Worm (Caenorhabditis elegans) whole organism, early embryonic: ENCODE measurements around the gene T13C5.3.

ENCODE experiments used
- B0310.2 ChIP-seq: sonication (generic microtip); optimal IDR thresholded peaks from 2 replicates; lab custom pipeline; 2016; ENCODE audit warnings: mild to moderate bottlenecking, missing genetic modification characterization, missing compliant biosample characterization
- F13C5.2 ChIP-seq: sonication (generic microtip); optimal IDR thresholded peaks from 2 replicates; lab custom pipeline; 2017; ENCODE audit warnings: mild to moderate bottlenecking, missing genetic modification characterization, inconsistent platforms, missing compliant biosample characterization
- aly-1 ChIP-seq: sonication (generic microtip); optimal IDR thresholded peaks from 2 replicates; lab custom pipeline; 2016; ENCODE audit warnings: missing genetic modification characterization, missing compliant biosample characterization
- ama-1 ChIP-seq: fragments of 150-350 bp; optimal IDR thresholded peaks from 2 replicates; lab custom pipeline; 2014
- ceh-13 ChIP-seq: fragments of 200-800 bp; sonication (Bioruptor generic); optimal IDR thresholded peaks from 2 replicates; lab custom pipeline; 2018; ENCODE audit warnings: mild to moderate bottlenecking, missing genetic modification characterization, missing compliant biosample characterization
- ceh-36 ChIP-seq: sonication (generic microtip); optimal IDR thresholded peaks from 2 replicates; lab custom pipeline; 2016; ENCODE audit warnings: missing genetic modification characterization, inconsistent platforms, missing compliant biosample characterization
- ets-7 ChIP-seq: sonication (generic microtip); optimal IDR thresholded peaks from 2 replicates; lab custom pipeline; 2016; ENCODE audit warnings: missing genotype, missing genetic modification characterization, missing compliant biosample characterization
- flt-1 ChIP-seq: fragments of 200-800 bp; sonication (Bioruptor generic); IDR thresholded peaks from 2 replicates; pipeline ENCODE4 v1.3.6; 2022; ENCODE audit warnings: missing genetic modification characterization, missing compliant biosample characterization
- hmbx-1 ChIP-seq: sonication (generic microtip); optimal IDR thresholded peaks from 2 replicates; lab custom pipeline; 2016; ENCODE audit warnings: mild to moderate bottlenecking, missing genetic modification characterization, missing compliant biosample characterization
- hmg-4 ChIP-seq: fragments of 200-800 bp; sonication (Bioruptor generic); optimal IDR thresholded peaks from 2 replicates; lab custom pipeline; 2018; ENCODE audit warnings: mild to moderate bottlenecking, missing genetic modification characterization, missing compliant biosample characterization
- hnd-1 ChIP-seq: sonication (generic microtip); optimal IDR thresholded peaks from 2 replicates; lab custom pipeline; 2016; ENCODE audit warnings: missing genetic modification characterization, missing compliant biosample characterization
- pes-1 ChIP-seq: fragments of 200-800 bp; sonication (Bioruptor generic); IDR thresholded peaks from 2 replicates; pipeline ENCODE4 v1.3.6; 2022; ENCODE audit warnings: missing genetic modification reagents, missing genetic modification characterization, missing compliant biosample characterization
- scrt-1 ChIP-seq: fragments of 200-800 bp; sonication (Bioruptor generic); IDR thresholded peaks from 2 replicates; pipeline ENCODE4 v1.3.6; 2022; ENCODE audit warnings: missing genetic modification characterization, missing compliant biosample characterization
- sea-1 ChIP-seq: fragments of 200-800 bp; sonication (Bioruptor generic); conservative IDR thresholded peaks from 2 replicates; pipeline ENCODE4 v1.3.6; 2022; ENCODE audit warnings: missing genetic modification characterization, missing compliant biosample characterization
- tbx-11 ChIP-seq: fragments of 200-800 bp; sonication (Bioruptor generic); IDR thresholded peaks from 2 replicates; pipeline ENCODE4 v1.3.6; 2022; ENCODE audit warnings: missing genetic modification characterization, missing compliant biosample characterization
- tbx-37 ChIP-seq: fragments of 200-800 bp; sonication (Bioruptor generic); conservative IDR thresholded peaks from 2 replicates; pipeline ENCODE4 v1.3.6; 2022; ENCODE audit warnings: missing genetic modification reagents, missing genetic modification characterization, missing compliant biosample characterization
- tra-4 ChIP-seq: sonication (generic microtip); optimal IDR thresholded peaks from 2 replicates; lab custom pipeline; 2017; ENCODE audit warnings: missing genetic modification characterization, missing compliant biosample characterization

T13C5.3 gene

DNA sequence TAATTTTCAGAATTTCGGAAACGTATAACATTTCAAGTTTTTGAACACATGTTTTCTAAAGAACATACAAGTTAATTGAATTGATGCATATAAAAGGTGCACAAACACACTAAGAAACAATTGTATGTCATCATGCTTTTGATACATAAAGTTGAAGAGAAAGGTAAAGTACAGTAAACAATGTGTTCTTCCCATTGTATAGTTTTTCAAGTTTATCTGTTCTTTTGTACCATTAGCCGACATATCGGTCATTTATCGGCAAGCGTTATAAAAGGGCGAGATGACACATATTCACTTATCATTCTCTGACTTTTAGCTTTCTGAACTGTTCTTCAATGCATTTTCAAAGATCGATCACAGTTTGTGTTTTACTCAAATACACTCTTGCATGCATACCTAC is 11.6 kb downstream of the T13C5.3 start, which contains the start of gene T13C5.9:
TSS of gene T13C5.9 (plus strand) at position 301 of the 400 bp plus-strand sequence.
- TF ChIP-seq ceh-13 (GFP tag; lab: Kevin White, UChicago) (no peak), hmg-4 (GFP tag; lab: Kevin White, UChicago) (no peak), flt-1 (no peak), ama-1 (lab: Kevin White, UChicago) (no peak), ets-7 (no peak), B0310.2 (tag; lab: Kevin White, UChicago) (no peak), sea-1 (no peak)

ce11 chrX:6194191-6194724 is 15.9 kb downstream of the T13C5.3 start, which contains the start of gene ceh-54:
Gene ceh-54 (minus strand): TSS chrX:6194241.
- TF ChIP-seq hmbx-1 (tag; lab: Kevin White, UChicago) = no peak
- TF ChIP-seq ets-7 = no peak

DNA sequence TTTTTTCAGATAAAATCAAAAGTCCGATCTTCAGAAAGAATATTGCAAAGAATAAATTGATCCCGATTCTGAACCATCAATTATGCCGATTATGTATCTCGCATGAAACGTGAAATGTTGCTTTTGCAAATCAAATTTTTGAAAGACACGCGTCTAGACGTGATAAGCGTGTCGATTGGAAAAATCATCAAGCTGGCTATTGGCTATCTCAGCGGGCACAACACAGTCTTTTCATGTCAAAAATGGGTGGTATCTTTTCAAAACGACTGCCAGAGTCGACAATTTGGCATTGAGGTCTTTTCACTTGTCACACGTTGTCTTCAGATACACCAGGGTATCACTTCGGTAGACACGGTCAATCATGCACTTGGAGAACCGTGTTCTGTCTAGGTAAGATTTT is 18.3 kb downstream of the T13C5.3 start, which contains the start of gene daf-9:
TSS of gene daf-9 (plus strand) at position 301 of the 400 bp plus-strand sequence.
- no peak for TF ChIP-seq sea-1
- TF ChIP-seq ceh-13 (GFP tag; lab: Kevin White, UChicago) = no peak
- TF ChIP-seq F13C5.2 (tag; lab: Kevin White, UChicago) = no peak
- TF ChIP-seq tbx-11 = no peak
- no peak for TF ChIP-seq ama-1 (lab: Kevin White, UChicago)
- no peak for TF ChIP-seq ets-7
- no peak for TF ChIP-seq ceh-36 (tag; lab: Kevin White, UChicago)
- TF ChIP-seq flt-1 = no peak
- no peak for TF ChIP-seq B0310.2 (tag; lab: Kevin White, UChicago)
- no peak for TF ChIP-seq tbx-37
- no peak for TF ChIP-seq hmg-4 (GFP tag; lab: Kevin White, UChicago)
- TF ChIP-seq pes-1 (GFP tag; lab: Robert Waterston, UW) = no peak
- TF ChIP-seq hmbx-1 (tag; lab: Kevin White, UChicago) = no peak
- no peak for TF ChIP-seq hnd-1
- TF ChIP-seq aly-1 = no peak
- TF ChIP-seq tra-4 = no peak
- TF ChIP-seq scrt-1 (GFP tag; lab: Robert Waterston, UW) = no peak

DNA sequence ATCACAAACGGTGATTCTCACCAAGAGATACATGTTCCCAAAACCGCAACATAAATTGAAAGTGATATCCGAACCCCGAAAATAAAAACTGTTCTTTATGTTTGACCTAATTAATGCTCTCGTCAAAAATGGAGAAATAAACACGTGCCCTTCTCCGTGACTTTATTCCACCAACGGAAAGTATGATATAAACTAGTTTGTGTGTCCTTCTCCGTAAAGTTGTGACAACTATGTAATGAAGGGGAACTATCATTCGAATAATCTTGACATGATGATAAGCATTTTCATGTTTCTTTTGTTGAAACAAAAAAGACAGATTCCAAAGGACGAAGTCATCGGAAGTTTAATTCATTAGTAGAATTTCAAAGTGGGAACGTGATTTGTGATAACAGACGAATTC is 23.2 kb downstream of the T13C5.3 start:
- TF ChIP-seq hmg-4 (GFP tag; lab: Kevin White, UChicago) (no peak), sea-1 (no peak), hnd-1 (no peak), tbx-11 (no peak), F13C5.2 (tag; lab: Kevin White, UChicago) (no peak), hmbx-1 (tag; lab: Kevin White, UChicago) (no peak), ama-1 (lab: Kevin White, UChicago) (no peak), flt-1 (no peak), aly-1 (no peak), ceh-13 (GFP tag; lab: Kevin White, UChicago) (no peak), scrt-1 (GFP tag; lab: Robert Waterston, UW) (no peak), tbx-37 (no peak), ets-7 (no peak), B0310.2 (tag; lab: Kevin White, UChicago) (no peak), pes-1 (GFP tag; lab: Robert Waterston, UW) (no peak), tra-4 (no peak)

- TF ChIP-seq flt-1 (no peak), hmg-4 (GFP tag; lab: Kevin White, UChicago) (no peak), F13C5.2 (tag; lab: Kevin White, UChicago) (no peak), hmbx-1 (tag; lab: Kevin White, UChicago) (no peak), scrt-1 (GFP tag; lab: Robert Waterston, UW) (no peak)
These were observed 24.5 kb downstream of the T13C5.3 start for ce11 chrX:6202809-6203208.

ce11 chrX:6203315-6203714 is 25.0 kb downstream of the T13C5.3 start:
- TF ChIP-seq B0310.2 (tag; lab: Kevin White, UChicago) (no peak), tbx-37 (no peak), pes-1 (GFP tag; lab: Robert Waterston, UW) (no peak), scrt-1 (GFP tag; lab: Robert Waterston, UW) (no peak), ceh-36 (tag; lab: Kevin White, UChicago) (no peak), hnd-1 (no peak), sea-1 (no peak)

DNA sequence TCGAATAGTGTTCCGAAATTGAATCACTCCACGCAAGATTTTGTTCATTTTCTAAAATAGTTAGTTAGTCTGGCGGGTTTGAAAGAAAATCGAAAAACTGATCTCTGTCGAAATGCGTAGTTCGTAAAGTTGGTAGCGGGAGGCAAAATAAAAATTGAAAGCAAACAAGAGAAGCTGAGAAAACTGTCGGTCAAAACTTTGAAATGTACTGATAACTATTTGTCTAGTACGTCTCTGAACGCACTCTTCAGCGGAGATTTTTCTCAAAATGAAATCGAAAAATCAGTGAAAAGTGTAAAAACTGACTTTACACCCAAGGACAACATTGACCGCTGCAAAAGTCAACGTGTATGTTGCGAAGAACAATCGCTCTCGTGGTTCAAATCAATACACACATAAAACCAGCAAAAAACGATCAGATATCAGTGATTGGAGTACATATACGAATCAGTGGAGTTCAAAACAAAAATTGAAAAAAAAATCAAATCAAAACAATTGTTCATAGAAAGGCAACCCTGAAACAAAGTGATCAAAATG is 26.4 kb downstream of the T13C5.3 start, which contains the start of gene bca-1:
TSS of gene bca-1 (minus strand) at position 51 of the 537 bp plus-strand sequence.
- no peak for TF ChIP-seq ceh-13 (GFP tag; lab: Kevin White, UChicago)
- TF ChIP-seq ets-7 = no peak
- no peak for TF ChIP-seq ama-1 (lab: Kevin White, UChicago)
- no peak for TF ChIP-seq sea-1
- TF ChIP-seq tbx-37 = no peak
- TF ChIP-seq hmbx-1 (tag; lab: Kevin White, UChicago) = no peak
- TF ChIP-seq F13C5.2 (tag; lab: Kevin White, UChicago) = no peak
- TF ChIP-seq aly-1 = no peak
- TF ChIP-seq pes-1 (GFP tag; lab: Robert Waterston, UW) = no peak
- no peak for TF ChIP-seq B0310.2 (tag; lab: Kevin White, UChicago)
- TF ChIP-seq scrt-1 (GFP tag; lab: Robert Waterston, UW) = no peak
- no peak for TF ChIP-seq ceh-36 (tag; lab: Kevin White, UChicago)
- no peak for TF ChIP-seq tbx-11
- TF ChIP-seq hmg-4 (GFP tag; lab: Kevin White, UChicago) = no peak
- TF ChIP-seq tra-4 = no peak
- TF ChIP-seq flt-1 = no peak
- TF ChIP-seq hnd-1 = no peak

ce11 chrX:6205325-6205724 is 27.0 kb downstream of the T13C5.3 start:
- TF ChIP-seq B0310.2 (tag; lab: Kevin White, UChicago) (no peak), aly-1 (no peak), sea-1 (no peak)
